Worm (Caenorhabditis elegans): ENCODE measurements around the gene lin-23.

Gene lin-23

DNA sequence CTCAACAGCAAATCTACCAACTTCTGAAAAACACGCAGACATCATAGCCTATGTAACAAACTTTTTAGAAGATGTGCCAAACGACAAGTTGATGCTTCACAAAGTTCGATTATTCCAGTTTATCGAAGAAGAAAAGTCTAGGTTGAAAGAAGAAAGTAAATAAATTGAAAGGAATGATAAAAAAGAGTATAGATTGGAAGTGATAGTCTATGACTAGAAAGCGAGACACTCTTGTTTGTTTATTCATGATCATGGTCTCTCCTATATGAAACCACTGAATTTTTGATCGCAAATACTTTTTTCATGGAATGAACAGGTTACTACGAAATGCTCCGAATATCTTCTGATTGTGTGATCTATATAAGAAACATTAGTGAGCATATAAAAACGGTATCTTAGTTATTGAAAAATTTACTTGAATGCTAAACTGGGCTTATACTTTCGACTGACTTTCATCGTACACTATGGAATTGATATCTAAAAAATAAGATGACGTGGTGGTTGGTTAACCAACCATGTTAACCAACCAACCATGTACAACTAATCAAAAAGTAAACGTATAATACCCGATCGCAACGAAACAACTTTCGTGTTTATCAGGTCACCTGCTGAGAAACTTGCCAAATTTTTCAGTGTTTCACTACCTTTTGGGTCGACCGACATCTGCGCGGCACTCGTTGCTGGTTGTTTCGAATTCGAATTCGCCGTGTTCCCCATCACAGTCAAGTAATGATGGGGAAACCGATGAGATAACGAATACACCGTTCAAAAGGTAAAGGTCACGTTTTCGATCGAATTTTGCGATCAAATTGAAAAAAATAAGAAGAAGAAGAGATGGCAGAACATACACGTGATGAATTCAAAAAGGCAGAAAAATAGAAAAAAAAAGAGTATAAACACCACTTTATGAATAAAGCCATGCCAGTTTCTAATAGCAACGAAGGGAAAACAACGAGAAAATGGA is 25.6 kb upstream of the lin-23 start, which contains the start of gene C32D5.8:
C32D5.8 (minus strand) TSS at position 770 of the 964 bp plus-strand sequence.
- no peak for TF ChIP-seq scrt-1 (GFP tag; IDR thresholded peaks at IDR 0.05)
- TF ChIP-seq F13C5.2 (tag; optimal IDR thresholded peaks at IDR 0.05) = no peak
- TF ChIP-seq ceh-13 (GFP tag; optimal IDR thresholded peaks at IDR 0.05) = no peak
- no peak for TF ChIP-seq sea-1 (GFP tag; conservative IDR thresholded peaks at IDR 0.05)
- no peak for TF ChIP-seq tbx-37 (GFP tag; conservative IDR thresholded peaks at IDR 0.05)
- no peak for TF ChIP-seq tbx-11 (GFP tag; IDR thresholded peaks at IDR 0.05)
- TF ChIP-seq flt-1 (GFP tag; IDR thresholded peaks at IDR 0.05) = no peak
- no peak for TF ChIP-seq hnd-1 (tag; optimal IDR thresholded peaks at IDR 0.05)
- TF ChIP-seq ama-1 (optimal IDR thresholded peaks at IDR 0.05) = no peak
- TF ChIP-seq ceh-36 (tag; optimal IDR thresholded peaks at IDR 0.05) = no peak
- no peak for TF ChIP-seq B0310.2 (tag; optimal IDR thresholded peaks at IDR 0.05)
- no peak for TF ChIP-seq tra-4 (tag; optimal IDR thresholded peaks at IDR 0.05)
- TF ChIP-seq hmg-4 (GFP tag; optimal IDR thresholded peaks at IDR 0.05) = no peak
- no peak for TF ChIP-seq hmbx-1 (tag; optimal IDR thresholded peaks at IDR 0.05)
- TF ChIP-seq ets-7 (tag; optimal IDR thresholded peaks at IDR 0.05) = no peak
- no peak for TF ChIP-seq pes-1 (GFP tag; IDR thresholded peaks at IDR 0.05)
- TF ChIP-seq aly-1 (tag; optimal IDR thresholded peaks at IDR 0.05) = no peak

- TF ChIP-seq F13C5.2 (tag; optimal IDR thresholded peaks at IDR 0.05) (no peak), sea-1 (GFP tag; conservative IDR thresholded peaks at IDR 0.05) (no peak), pes-1 (GFP tag; IDR thresholded peaks at IDR 0.05) (no peak), ets-7 (tag; optimal IDR thresholded peaks at IDR 0.05) (no peak), ama-1 (optimal IDR thresholded peaks at IDR 0.05) (no peak), B0310.2 (tag; optimal IDR thresholded peaks at IDR 0.05) (no peak), hmbx-1 (tag; optimal IDR thresholded peaks at IDR 0.05) (peak; percentile 18), ceh-13 (GFP tag; optimal IDR thresholded peaks at IDR 0.05) (no peak), flt-1 (GFP tag; IDR thresholded peaks at IDR 0.05) (no peak), tbx-37 (GFP tag; conservative IDR thresholded peaks at IDR 0.05) (no peak), tbx-11 (GFP tag; IDR thresholded peaks at IDR 0.05) (no peak), scrt-1 (GFP tag; IDR thresholded peaks at IDR 0.05) (no peak), hnd-1 (tag; optimal IDR thresholded peaks at IDR 0.05) (no peak), hmg-4 (GFP tag; optimal IDR thresholded peaks at IDR 0.05) (no peak), aly-1 (tag; optimal IDR thresholded peaks at IDR 0.05) (no peak), ceh-36 (tag; optimal IDR thresholded peaks at IDR 0.05) (peak; percentile 19)
These were observed 24.5 kb upstream of the lin-23 start for ce11 chrII:6346551-6347079.

ce11 chrII:6347341-6348118 is 23.6 kb upstream of the lin-23 start, which contains the start of gene lgg-1:
Gene lgg-1 (minus strand): TSS chrII:6347719.
- TF ChIP-seq hnd-1 (tag; optimal IDR thresholded peaks at IDR 0.05) (no peak), tbx-11 (GFP tag; IDR thresholded peaks at IDR 0.05) (no peak), flt-1 (GFP tag; IDR thresholded peaks at IDR 0.05) (no peak), ceh-13 (GFP tag; optimal IDR thresholded peaks at IDR 0.05) (no peak), hmbx-1 (tag; optimal IDR thresholded peaks at IDR 0.05) (no peak), hmg-4 (GFP tag; optimal IDR thresholded peaks at IDR 0.05) (no peak), ets-7 (tag; optimal IDR thresholded peaks at IDR 0.05) (no peak), ceh-36 (tag; optimal IDR thresholded peaks at IDR 0.05) (no peak), pes-1 (GFP tag; IDR thresholded peaks at IDR 0.05) (no peak; the same call in 1 of the 2 replicates), tra-4 (tag; optimal IDR thresholded peaks at IDR 0.05) (no peak), F13C5.2 (tag; optimal IDR thresholded peaks at IDR 0.05) (peak; percentile 20), sea-1 (GFP tag; conservative IDR thresholded peaks at IDR 0.05) (0 out of 2 replicates have a peak, but pooled peaks have one; percentile 48), B0310.2 (tag; optimal IDR thresholded peaks at IDR 0.05) (no peak), scrt-1 (GFP tag; IDR thresholded peaks at IDR 0.05) (no peak), tbx-37 (GFP tag; conservative IDR thresholded peaks at IDR 0.05) (no peak), aly-1 (tag; optimal IDR thresholded peaks at IDR 0.05) (no peak), ama-1 (optimal IDR thresholded peaks at IDR 0.05) (peak; percentile 23)

DNA sequence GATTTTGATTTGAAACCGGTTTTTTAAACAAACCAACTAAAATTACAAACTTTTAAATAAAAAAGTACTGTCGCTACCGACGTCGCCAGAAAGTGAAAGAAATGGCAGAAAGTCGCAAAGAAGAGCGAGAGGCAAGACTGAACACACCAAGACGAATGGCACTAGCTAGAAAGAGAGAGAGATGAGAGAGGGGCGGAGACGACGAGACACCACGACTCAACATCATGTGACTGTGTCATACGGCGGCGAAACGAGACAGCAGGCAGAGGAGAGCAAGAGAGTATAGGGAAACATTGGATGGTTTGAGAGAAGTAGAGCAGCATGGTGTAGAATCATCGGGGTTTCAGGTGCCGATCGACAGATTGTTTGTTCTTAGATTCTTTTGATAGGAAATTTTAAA is 22.7 kb upstream of the lin-23 start:
- TF ChIP-seq tra-4 (tag; optimal IDR thresholded peaks at IDR 0.05) = no peak
- TF ChIP-seq hnd-1 (tag; optimal IDR thresholded peaks at IDR 0.05) = peak; percentile 6
- no peak for TF ChIP-seq ama-1 (optimal IDR thresholded peaks at IDR 0.05)
- no peak for TF ChIP-seq tbx-11 (GFP tag; IDR thresholded peaks at IDR 0.05)
- no peak for TF ChIP-seq ets-7 (tag; optimal IDR thresholded peaks at IDR 0.05)
- no peak for TF ChIP-seq sea-1 (GFP tag; conservative IDR thresholded peaks at IDR 0.05)
- TF ChIP-seq tbx-37 (GFP tag; conservative IDR thresholded peaks at IDR 0.05) = no peak
- peak; percentile 34 for TF ChIP-seq hmg-4 (GFP tag; optimal IDR thresholded peaks at IDR 0.05)
- no peak for TF ChIP-seq scrt-1 (GFP tag; IDR thresholded peaks at IDR 0.05)
- 0 out of 2 replicates have a peak, but pooled peaks have one; percentile 8 for TF ChIP-seq pes-1 (GFP tag; IDR thresholded peaks at IDR 0.05)
- peak; percentile 9 for TF ChIP-seq aly-1 (tag; optimal IDR thresholded peaks at IDR 0.05)
- TF ChIP-seq F13C5.2 (tag; optimal IDR thresholded peaks at IDR 0.05) = no peak
- no peak for TF ChIP-seq B0310.2 (tag; optimal IDR thresholded peaks at IDR 0.05)
- 0 out of 2 replicates have a peak, but pooled peaks have one; percentile 51 for TF ChIP-seq flt-1 (GFP tag; IDR thresholded peaks at IDR 0.05)
- no peak for TF ChIP-seq hmbx-1 (tag; optimal IDR thresholded peaks at IDR 0.05)
- TF ChIP-seq ceh-13 (GFP tag; optimal IDR thresholded peaks at IDR 0.05) = no peak
- peak; percentile 35 for TF ChIP-seq ceh-36 (tag; optimal IDR thresholded peaks at IDR 0.05)

- TF ChIP-seq ceh-36 (tag; optimal IDR thresholded peaks at IDR 0.05) = no peak
- no peak for TF ChIP-seq hmg-4 (GFP tag; optimal IDR thresholded peaks at IDR 0.05)
- no peak for TF ChIP-seq ama-1 (optimal IDR thresholded peaks at IDR 0.05)
- TF ChIP-seq B0310.2 (tag; optimal IDR thresholded peaks at IDR 0.05) = no peak
- no peak for TF ChIP-seq tbx-11 (GFP tag; IDR thresholded peaks at IDR 0.05)
- no peak for TF ChIP-seq hnd-1 (tag; optimal IDR thresholded peaks at IDR 0.05)
- TF ChIP-seq tbx-37 (GFP tag; conservative IDR thresholded peaks at IDR 0.05) = no peak
- no peak for TF ChIP-seq aly-1 (tag; optimal IDR thresholded peaks at IDR 0.05)
- no peak for TF ChIP-seq flt-1 (GFP tag; IDR thresholded peaks at IDR 0.05)
- TF ChIP-seq F13C5.2 (tag; optimal IDR thresholded peaks at IDR 0.05) = no peak
- TF ChIP-seq pes-1 (GFP tag; IDR thresholded peaks at IDR 0.05) = no peak
- no peak for TF ChIP-seq tra-4 (tag; optimal IDR thresholded peaks at IDR 0.05)
- no peak for TF ChIP-seq ceh-13 (GFP tag; optimal IDR thresholded peaks at IDR 0.05)
These were observed 21.1 kb upstream of the lin-23 start for ce11 chrII:6349968-6350367.

All from whole organism, early embryonic.